Worm (Caenorhabditis elegans) whole organism, midembryonic: ENCODE measurements around the gene acd-3.
A peak's percentile ranks its signal among the peaks of the same experiment; 100 is the strongest.

Experiments
- T22C8.4 ChIP-seq: fragments of 200-800 bp; sonication (Bioruptor generic); IDR thresholded peaks from 2 replicates; pipeline ENCODE4 v1.3.6; 2022; ENCODE audit warnings: missing genetic modification characterization, missing compliant biosample characterization
- cog-1 ChIP-seq: sonication (generic microtip); optimal IDR thresholded peaks from 2 replicates; lab custom pipeline; 2016; ENCODE audit warnings: missing genetic modification characterization, missing compliant biosample characterization
- flt-1 ChIP-seq: fragments of 200-800 bp; sonication (Bioruptor generic); IDR thresholded peaks from 2 replicates; pipeline ENCODE4 v1.3.6; 2022; ENCODE audit warnings: missing genetic modification characterization, missing compliant biosample characterization
- klf-2 ChIP-seq: fragments of 200-800 bp; sonication (Bioruptor generic); conservative IDR thresholded peaks from 2 replicates; pipeline ENCODE4 v1.3.6; 2022; ENCODE audit warnings: missing genetic modification reagents, missing genetic modification characterization, missing compliant biosample characterization
- med-1 ChIP-seq: sonication (generic microtip); optimal IDR thresholded peaks from 2 replicates; lab custom pipeline; 2017; ENCODE audit warnings: missing genetic modification characterization, mild to moderate bottlenecking, missing compliant biosample characterization, antibody characterized with exemption, missing genetic modification reagents; ENCODE audit not compliant: insufficient read depth
- ref-1 ChIP-seq: fragments of 200-800 bp; sonication (Bioruptor generic); conservative IDR thresholded peaks from 2 replicates; pipeline ENCODE4 v1.3.6; 2022; ENCODE audit warnings: missing genetic modification reagents, missing genetic modification characterization, missing compliant biosample characterization
- tab-1 ChIP-seq: fragments of 200-800 bp; sonication (Bioruptor generic); IDR thresholded peaks from 2 replicates; pipeline ENCODE4 v1.3.6; 2022; ENCODE audit warnings: missing genetic modification characterization, missing compliant biosample characterization
- ztf-23 ChIP-seq: fragments of 200-800 bp; sonication (Bioruptor generic); IDR thresholded peaks from 2 replicates; pipeline ENCODE4 v1.3.6; 2022; ENCODE audit warnings: missing genetic modification reagents, missing genetic modification characterization, missing compliant biosample characterization
- ztf-29 ChIP-seq: fragments of 200-800 bp; sonication (Bioruptor generic); IDR thresholded peaks from 2 replicates; pipeline ENCODE4 v1.3.6; 2022; ENCODE audit warnings: missing genetic modification reagents, missing genetic modification characterization, missing compliant biosample characterization

acd-3 gene

ce11 chrX:14851904-14852303 lies 2.8 kb downstream of the acd-3 start:
- TF ChIP-seq ztf-23 (GFP tag; lab: Robert Waterston, UW) = no peak
- no peak for TF ChIP-seq flt-1 (GFP tag; lab: Robert Waterston, UW)
- TF ChIP-seq cog-1 (tag; lab: Kevin White, UChicago) = no peak
- TF ChIP-seq tab-1 (GFP tag; lab: Robert Waterston, UW) = no peak
- no peak for TF ChIP-seq ref-1
- TF ChIP-seq klf-2 (GFP tag; lab: Robert Waterston, UW) = no peak
- no peak for TF ChIP-seq ztf-29
- no peak for TF ChIP-seq T22C8.4 (GFP tag; lab: Robert Waterston, UW)
- no peak for TF ChIP-seq med-1 (GFP tag; lab: Kevin White, UChicago)

ce11 chrX:14853712-14854217 lies 4.7 kb downstream of the acd-3 start, which contains the start of the genes C27C12.1 and C27C12.4:
C27C12.1 (minus strand) TSS chrX:14853762.
C27C12.4 (plus strand) TSS chrX:14854086.
- TF ChIP-seq ztf-29 (no peak), tab-1 (GFP tag; lab: Robert Waterston, UW) (no peak), flt-1 (GFP tag; lab: Robert Waterston, UW) (peak; percentile 77), med-1 (GFP tag; lab: Kevin White, UChicago) (no peak), klf-2 (GFP tag; lab: Robert Waterston, UW) (no peak), cog-1 (tag; lab: Kevin White, UChicago) (peak; percentile 84), ztf-23 (GFP tag; lab: Robert Waterston, UW) (no peak; the same call in 1 of the 2 replicates), ref-1 (no peak), T22C8.4 (GFP tag; lab: Robert Waterston, UW) (no peak)

- TF ChIP-seq cog-1 (tag; lab: Kevin White, UChicago) = no peak
- TF ChIP-seq T22C8.4 (GFP tag; lab: Robert Waterston, UW) = no peak
- TF ChIP-seq klf-2 (GFP tag; lab: Robert Waterston, UW) = no peak
- TF ChIP-seq ztf-23 (GFP tag; lab: Robert Waterston, UW) = no peak
- no peak for TF ChIP-seq tab-1 (GFP tag; lab: Robert Waterston, UW)
- no peak for TF ChIP-seq flt-1 (GFP tag; lab: Robert Waterston, UW)
- no peak for TF ChIP-seq med-1 (GFP tag; lab: Kevin White, UChicago)
Observed at ce11 chrX:14861752-14862151, 12.7 kb downstream of the acd-3 start, which contains the start of gene dmd-4. dmd-4 (minus strand) TSS chrX:14861852.

ce11 chrX:14865744-14866143 lies 16.7 kb downstream of the acd-3 start, which contains the start of gene C27C12.3:
C27C12.3 (minus strand) TSS chrX:14865844.
- TF ChIP-seq flt-1 (GFP tag; lab: Robert Waterston, UW) (no peak), cog-1 (tag; lab: Kevin White, UChicago) (no peak), ztf-23 (GFP tag; lab: Robert Waterston, UW) (no peak), ref-1 (no peak), med-1 (GFP tag; lab: Kevin White, UChicago) (no peak), klf-2 (GFP tag; lab: Robert Waterston, UW) (no peak), tab-1 (GFP tag; lab: Robert Waterston, UW) (no peak), ztf-29 (no peak), T22C8.4 (GFP tag; lab: Robert Waterston, UW) (no peak)

- TF ChIP-seq med-1 (GFP tag; lab: Kevin White, UChicago) (no peak), klf-2 (GFP tag; lab: Robert Waterston, UW) (no peak), ztf-23 (GFP tag; lab: Robert Waterston, UW) (no peak), T22C8.4 (GFP tag; lab: Robert Waterston, UW) (no peak), flt-1 (GFP tag; lab: Robert Waterston, UW) (no peak), ref-1 (no peak), cog-1 (tag; lab: Kevin White, UChicago) (no peak), ztf-29 (no peak), tab-1 (GFP tag; lab: Robert Waterston, UW) (no peak)
Observed at ce11 chrX:14868200-14868599, 19.1 kb downstream of the acd-3 start, which contains the start of gene F31F6.1. F31F6.1 (minus strand) TSS chrX:14868300.

ce11 chrX:14871780-14872179 lies 22.7 kb downstream of the acd-3 start, which contains the start of gene F31F6.2:
F31F6.2 (minus strand) TSS chrX:14871880.
- TF ChIP-seq flt-1 (GFP tag; lab: Robert Waterston, UW) (no peak), ref-1 (no peak), cog-1 (tag; lab: Kevin White, UChicago) (no peak), klf-2 (GFP tag; lab: Robert Waterston, UW) (no peak), ztf-29 (no peak)

- TF ChIP-seq T22C8.4 (GFP tag; lab: Robert Waterston, UW) (no peak), ztf-23 (GFP tag; lab: Robert Waterston, UW) (no peak), klf-2 (GFP tag; lab: Robert Waterston, UW) (no peak), cog-1 (tag; lab: Kevin White, UChicago) (no peak), med-1 (GFP tag; lab: Kevin White, UChicago) (no peak), ztf-29 (no peak), ref-1 (no peak), tab-1 (GFP tag; lab: Robert Waterston, UW) (no peak), flt-1 (GFP tag; lab: Robert Waterston, UW) (no peak)
Observed at ce11 chrX:14872817-14873469, 23.9 kb downstream of the acd-3 start, which contains the start of gene F31F6.3. F31F6.3 (minus strand) TSS chrX:14872867.

- TF ChIP-seq cog-1 (tag; lab: Kevin White, UChicago) (no peak), ztf-29 (no peak), ref-1 (no peak), flt-1 (GFP tag; lab: Robert Waterston, UW) (no peak), ztf-23 (GFP tag; lab: Robert Waterston, UW) (no peak), med-1 (GFP tag; lab: Kevin White, UChicago) (no peak), klf-2 (GFP tag; lab: Robert Waterston, UW) (no peak)
Observed at ce11 chrX:14875668-14876067, 26.6 kb downstream of the acd-3 start, which contains the start of gene sssh-1. sssh-1 (plus strand) TSS chrX:14875968.

- TF ChIP-seq ztf-29 (no peak), cog-1 (tag; lab: Kevin White, UChicago) (no peak), ztf-23 (GFP tag; lab: Robert Waterston, UW) (no peak), flt-1 (GFP tag; lab: Robert Waterston, UW) (no peak), klf-2 (GFP tag; lab: Robert Waterston, UW) (no peak), med-1 (GFP tag; lab: Kevin White, UChicago) (no peak), ref-1 (no peak), T22C8.4 (GFP tag; lab: Robert Waterston, UW) (no peak), tab-1 (GFP tag; lab: Robert Waterston, UW) (no peak)
Observed at ce11 chrX:14877691-14878090, 28.6 kb downstream of the acd-3 start.
